Worm (Caenorhabditis elegans): ENCODE results near the gene algn-2.

The algn-2 gene

ce11 chrII:5426470-5426869, 51.4 kb downstream of the algn-2 start:
- peak; percentile 61 for TF ChIP-seq elt-2 (tag; optimal IDR thresholded peaks at IDR 0.05)
- TF ChIP-seq fos-1 (tag; optimal IDR thresholded peaks at IDR 0.05), result no peak

Data from whole organism, L3 larva.